Worm (Caenorhabditis elegans): ENCODE measurements around the gene perm-4.

DNA sequence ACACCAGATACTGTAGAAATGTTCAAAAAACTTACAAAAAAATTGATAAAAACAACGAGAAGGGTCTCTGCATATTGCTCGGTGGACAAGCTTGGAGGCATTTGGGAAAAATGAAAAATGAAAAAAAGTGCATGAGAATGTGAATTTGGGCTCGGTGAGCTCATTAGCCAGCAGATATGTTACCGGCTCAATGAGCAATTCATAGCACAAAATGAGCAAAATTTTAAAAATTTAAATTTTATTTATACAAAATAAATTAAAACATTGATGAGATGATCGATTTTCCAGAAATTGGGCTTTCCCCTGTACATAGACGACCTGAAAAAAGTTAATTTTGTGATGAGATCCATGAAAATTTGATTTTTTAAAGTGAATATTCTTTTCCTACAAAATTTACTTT is 11.3 kb downstream of the perm-4 start, which contains the start of gene srx-14:
- TF ChIP-seq lsy-2 (tag; optimal IDR thresholded peaks at IDR 0.05): no peak
- TF ChIP-seq unc-39 (tag; optimal IDR thresholded peaks at IDR 0.05): no peak
- TF ChIP-seq nhr-11 (tag; optimal IDR thresholded peaks at IDR 0.05): no peak
- no peak for TF ChIP-seq R02D3.7 (tag; optimal IDR thresholded peaks at IDR 0.05)
- no peak for TF ChIP-seq nhr-237 (tag; optimal IDR thresholded peaks at IDR 0.05)
- TF ChIP-seq snpc-4 (tag; optimal IDR thresholded peaks at IDR 0.05): no peak
- no peak for TF ChIP-seq gmeb-1 (tag; optimal IDR thresholded peaks at IDR 0.05)

All from whole organism, L2 larva.